Worm (Caenorhabditis elegans): ENCODE results near the gene phy-4.

- TF ChIP-seq rec-8 (tag; optimal IDR thresholded peaks at IDR 0.05) (no peak), attf-6 (GFP tag; IDR thresholded peaks at IDR 0.05) (no peak)
Observed at ce11 chrV:19546673-19547072, 33.2 kb upstream of the phy-4 start.

Measured in whole organism, young adult.